Worm (Caenorhabditis elegans) whole organism, young adult: ENCODE data around the gene T22F3.12.
A peak's percentile ranks its signal among the peaks of the same experiment; 100 is the strongest.

ENCODE experiments used
- B0019.2 ChIP-seq: fragments of 200-800 bp; sonication (Bioruptor generic); conservative IDR thresholded peaks from 2 replicates; pipeline ENCODE4 v1.3.6; 2022; ENCODE audit warnings: missing genetic modification reagents, missing genetic modification characterization, missing compliant biosample characterization
- B0336.3 ChIP-seq: fragments of 200-800 bp; sonication (Bioruptor generic); IDR thresholded peaks from 2 replicates; pipeline ENCODE4 v1.3.6; 2022; ENCODE audit warnings: missing genetic modification characterization, missing compliant biosample characterization
- C06A6.2 ChIP-seq: fragments of 200-800 bp; sonication (Bioruptor generic); conservative IDR thresholded peaks from 2 replicates; pipeline ENCODE4 v1.3.6; 2022; ENCODE audit warnings: missing genetic modification characterization, missing compliant biosample characterization
- F33H1.4 ChIP-seq: fragments of 200-800 bp; sonication (Bioruptor generic); IDR thresholded peaks from 2 replicates; pipeline ENCODE4 v1.3.6; 2022; ENCODE audit warnings: missing genetic modification reagents, missing genetic modification characterization, missing compliant biosample characterization
- F37B4.10 ChIP-seq: fragments of 200-800 bp; sonication (Bioruptor generic); IDR thresholded peaks from 2 replicates; pipeline ENCODE4 v1.3.6; 2022; ENCODE audit warnings: missing genetic modification characterization, missing compliant biosample characterization
- F39B2.1 ChIP-seq: fragments of 200-800 bp; sonication (Bioruptor generic); IDR thresholded peaks from 2 replicates; pipeline ENCODE4 v1.3.6; 2022; ENCODE audit warnings: missing genetic modification reagents, missing genetic modification characterization, missing compliant biosample characterization
- F49E8.2 ChIP-seq: sonication (generic microtip); optimal IDR thresholded peaks from 3 replicates; lab custom pipeline; 2017; ENCODE audit warnings: missing genetic modification characterization, mild to moderate bottlenecking, missing compliant biosample characterization, antibody characterized with exemption, moderate library complexity; ENCODE audit not compliant: insufficient read depth
- F57C9.4 ChIP-seq: sonication (generic microtip); optimal IDR thresholded peaks from 2 replicates; lab custom pipeline; 2017; ENCODE audit warnings: mild to moderate bottlenecking, missing genetic modification characterization, missing compliant biosample characterization
- K12H6.12 ChIP-seq: fragments of 200-800 bp; sonication (Bioruptor generic); optimal IDR thresholded peaks from 2 replicates; lab custom pipeline; 2018; ENCODE audit warnings: mild to moderate bottlenecking, missing genetic modification characterization, missing compliant biosample characterization
- T26A5.8 ChIP-seq: sonication (generic microtip); optimal IDR thresholded peaks from 2 replicates; lab custom pipeline; 2016; ENCODE audit warnings: missing genetic modification characterization, missing compliant biosample characterization
- Y53F4B.3 ChIP-seq: fragments of 200-800 bp; sonication (Bioruptor generic); IDR thresholded peaks from 2 replicates; pipeline ENCODE4 v1.3.6; 2022; ENCODE audit warnings: missing genetic modification reagents, missing genetic modification characterization, missing compliant biosample characterization
- Y56A3A.18 ChIP-seq: fragments of 200-800 bp; sonication (Bioruptor generic); IDR thresholded peaks from 2 replicates; pipeline ENCODE4 v1.3.6; 2022; ENCODE audit warnings: missing genetic modification reagents, missing genetic modification characterization, missing compliant biosample characterization
- Y67H2A.10 ChIP-seq: fragments of 200-800 bp; sonication (Bioruptor generic); conservative IDR thresholded peaks from 2 replicates; pipeline ENCODE4 v1.3.6; 2022; ENCODE audit warnings: missing genetic modification reagents, missing genetic modification characterization, missing compliant biosample characterization
- aptf-3 ChIP-seq: fragments of 200-800 bp; sonication (Bioruptor generic); IDR thresholded peaks from 2 replicates; pipeline ENCODE4 v1.3.6; 2022; ENCODE audit warnings: missing genetic modification characterization, missing compliant biosample characterization
- attf-6 ChIP-seq: fragments of 200-800 bp; sonication (Bioruptor generic); IDR thresholded peaks from 2 replicates; pipeline ENCODE4 v1.3.6; 2022; ENCODE audit warnings: missing genetic modification reagents, missing genetic modification characterization, missing compliant biosample characterization
- bed-1 ChIP-seq: fragments of 200-800 bp; sonication (Bioruptor generic); IDR thresholded peaks from 2 replicates; pipeline ENCODE4 v1.3.6; 2022; ENCODE audit warnings: missing genetic modification reagents, missing genetic modification characterization, missing compliant biosample characterization
- ccch-3 ChIP-seq: fragments of 200-800 bp; sonication (Bioruptor generic); optimal IDR thresholded peaks from 2 replicates; lab custom pipeline; 2018; ENCODE audit warnings: mild to moderate bottlenecking, missing genetic modification characterization, missing compliant biosample characterization
- cebp-1 ChIP-seq, 2 experiments: fragments of 200-800 bp in 1 of 2; sonication (Bioruptor generic) in 1 of 2; sonication (generic microtip) in 1 of 2; IDR thresholded peaks in 1 of 2; optimal IDR thresholded peaks in 1 of 2; 2 replicates each; pipeline versions ENCODE4 v1.3.6 to Lab custom; 2017 to 2022; ENCODE audit warnings: missing compliant biosample characterization in 2 of 2, missing genetic modification characterization in 2 of 2, mild to moderate bottlenecking in 1 of 2, missing genetic modification reagents in 1 of 2, moderate library complexity in 1 of 2
- ceh-40 ChIP-seq: fragments of 200-800 bp; sonication (Bioruptor generic); IDR thresholded peaks from 2 replicates; pipeline ENCODE4 v1.3.6; 2022; ENCODE audit warnings: missing genetic modification characterization, missing compliant biosample characterization
- ceh-79 ChIP-seq: sonication (generic microtip); optimal IDR thresholded peaks from 2 replicates; lab custom pipeline; 2017; ENCODE audit warnings: mild to moderate bottlenecking, missing genetic modification characterization, missing compliant biosample characterization
- chd-7 ChIP-seq: sonication (generic microtip); optimal IDR thresholded peaks from 2 replicates; lab custom pipeline; 2016; ENCODE audit warnings: mild to moderate bottlenecking, missing genetic modification characterization, moderate library complexity, missing compliant biosample characterization
- egl-18 ChIP-seq: fragments of 200-800 bp; sonication (Bioruptor generic); IDR thresholded peaks from 2 replicates; pipeline ENCODE4 v1.3.6; 2022; ENCODE audit warnings: missing genetic modification reagents, missing genetic modification characterization, missing compliant biosample characterization
- egl-44 ChIP-seq: fragments of 200-800 bp; sonication (Bioruptor generic); IDR thresholded peaks from 2 replicates; pipeline ENCODE4 v1.3.6; 2022; ENCODE audit warnings: missing genetic modification reagents, missing genetic modification characterization, missing compliant biosample characterization
- ekl-4 ChIP-seq: fragments of 200-800 bp; sonication (Bioruptor generic); IDR thresholded peaks from 2 replicates; pipeline ENCODE4 v1.3.6; 2022; ENCODE audit warnings: missing genetic modification reagents, missing genetic modification characterization, missing compliant biosample characterization
- ets-4 ChIP-seq: fragments of 200-800 bp; sonication (Bioruptor generic); optimal IDR thresholded peaks from 2 replicates; lab custom pipeline; 2018; ENCODE audit warnings: mild to moderate bottlenecking, missing genetic modification characterization, missing compliant biosample characterization
- gei-17 ChIP-seq: fragments of 200-800 bp; sonication (Bioruptor generic); optimal IDR thresholded peaks from 2 replicates; lab custom pipeline; 2018; ENCODE audit warnings: mild to moderate bottlenecking, missing genetic modification characterization, missing compliant biosample characterization
- lsy-27 ChIP-seq: sonication (generic microtip); optimal IDR thresholded peaks from 2 replicates; lab custom pipeline; 2017; ENCODE audit warnings: missing genetic modification characterization, mild to moderate bottlenecking, missing compliant biosample characterization, antibody characterized with exemption, missing genotype, borderline replicate concordance; ENCODE audit not compliant: insufficient read depth
- madf-6 ChIP-seq: fragments of 200-800 bp; sonication (Bioruptor generic); IDR thresholded peaks from 2 replicates; pipeline ENCODE4 v1.3.6; 2022; ENCODE audit warnings: missing genetic modification reagents, missing genetic modification characterization, missing compliant biosample characterization
- madf-8 ChIP-seq: fragments of 200-800 bp; sonication (Bioruptor generic); conservative IDR thresholded peaks from 2 replicates; pipeline ENCODE4 v1.3.6; 2022; ENCODE audit warnings: missing genetic modification reagents, missing genetic modification characterization, missing compliant biosample characterization
- mxl-1 ChIP-seq: sonication (generic microtip); optimal IDR thresholded peaks from 2 replicates; lab custom pipeline; 2016; ENCODE audit warnings: missing genetic modification characterization, missing compliant biosample characterization
- nhr-90 ChIP-seq: sonication (generic microtip); optimal IDR thresholded peaks from 2 replicates; lab custom pipeline; 2016; ENCODE audit warnings: missing genotype, mild to moderate bottlenecking, missing genetic modification characterization, missing compliant biosample characterization
- pha-4 ChIP-seq: fragments of 150-350 bp; sonication (generic microtip); optimal IDR thresholded peaks from 2 replicates; lab custom pipeline; 2014; ENCODE audit warnings: missing biosample characterization, missing genetic modification reagents, missing genetic modification characterization
- rpc-1 ChIP-seq, 2 experiments: fragments of 150-350 bp in 1 of 2; sonication (generic microtip) in 1 of 2; optimal IDR thresholded peaks; 2 replicates each; lab custom pipeline; 2014 to 2018; ENCODE audit warnings: missing biosample characterization in 1 of 2, missing genetic modification characterization in 1 of 2, missing genetic modification reagents in 1 of 2, missing genotype in 1 of 2
- sdz-38 ChIP-seq: sonication (generic microtip); optimal IDR thresholded peaks from 2 replicates; lab custom pipeline; 2016; ENCODE audit warnings: missing genotype, missing genetic modification characterization, missing compliant biosample characterization
- sea-2 ChIP-seq: fragments of 200-800 bp; sonication (Bioruptor generic); IDR thresholded peaks from 2 replicates; pipeline ENCODE4 v1.3.6; 2022; ENCODE audit warnings: missing genetic modification characterization, missing compliant biosample characterization
- snpc-3.4 ChIP-seq: sonication (generic microtip); optimal IDR thresholded peaks from 2 replicates; lab custom pipeline; 2017; ENCODE audit warnings: missing genetic modification characterization, mild to moderate bottlenecking, missing compliant biosample characterization, antibody characterized with exemption, moderate library complexity, missing genotype, missing genetic modification reagents
- snpc-4 ChIP-seq, 5 experiments: fragments of 150-350 bp in 1 of 5; sonication (generic microtip) in 4 of 5; optimal IDR thresholded peaks; 2 replicates each; lab custom pipeline; 2014 to 2018; ENCODE audit warnings: missing genetic modification characterization in 5 of 5, missing biosample characterization in 3 of 5, antibody characterized with exemption in 2 of 5, mild to moderate bottlenecking in 2 of 5, missing compliant biosample characterization in 2 of 5, missing genotype in 2 of 5, moderate library complexity in 2 of 5, missing genetic modification reagents in 1 of 5
- sptf-2 ChIP-seq: fragments of 200-800 bp; sonication (Bioruptor generic); optimal IDR thresholded peaks from 2 replicates; lab custom pipeline; 2018; ENCODE audit warnings: mild to moderate bottlenecking, missing genetic modification characterization, missing compliant biosample characterization
- xnd-1 ChIP-seq: sonication (generic microtip); optimal IDR thresholded peaks from 2 replicates; lab custom pipeline; 2016; ENCODE audit warnings: missing genotype, missing genetic modification reagents, missing genetic modification characterization, missing compliant biosample characterization
- zfh-2 ChIP-seq: fragments of 200-800 bp; sonication (Bioruptor generic); conservative IDR thresholded peaks from 2 replicates; pipeline ENCODE4 v1.3.6; 2022; ENCODE audit warnings: missing genetic modification reagents, missing genetic modification characterization, missing compliant biosample characterization
- zim-3 ChIP-seq: sonication (generic microtip); optimal IDR thresholded peaks from 2 replicates; lab custom pipeline; 2017; ENCODE audit warnings: mild to moderate bottlenecking, missing genetic modification characterization, moderate library complexity, missing compliant biosample characterization
- ztf-26 ChIP-seq: sonication (generic microtip); optimal IDR thresholded peaks from 2 replicates; lab custom pipeline; 2017; ENCODE audit warnings: missing genetic modification characterization, missing compliant biosample characterization

The T22F3.12 gene

DNA sequence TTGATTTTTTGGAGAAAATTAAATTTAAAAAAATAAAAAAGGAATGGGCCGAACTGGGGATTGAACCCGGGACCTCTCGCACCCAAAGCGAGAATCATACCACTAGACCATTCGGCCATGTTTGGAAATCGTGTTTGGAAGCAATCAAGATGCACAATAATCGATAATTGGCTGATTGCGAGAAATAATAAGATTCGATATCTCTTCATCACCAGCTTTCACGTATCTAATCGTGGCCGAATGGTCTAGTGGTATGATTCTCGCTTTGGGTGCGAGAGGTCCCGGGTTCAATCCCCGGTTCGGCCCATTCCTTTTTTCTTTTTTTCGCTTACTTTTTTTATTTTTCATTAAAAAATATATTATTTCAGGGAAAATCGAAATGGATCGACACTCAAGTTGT is 9.9 kb downstream of the T22F3.12 start (continued):
- TF ChIP-seq Y67H2A.10 = no peak
- no peak for TF ChIP-seq ekl-4 (GFP tag; lab: Robert Waterston, UW)
- TF ChIP-seq egl-18 (GFP tag; lab: Robert Waterston, UW) = no peak
- no peak for TF ChIP-seq ets-4 (GFP tag; lab: Kevin White, UChicago)
- TF ChIP-seq madf-6 = peak; percentile 44; the same call in 1 of the 2 replicates
- no peak for TF ChIP-seq cebp-1 (GFP tag; IDR thresholded peaks at IDR 0.05; lab: Robert Waterston, UW)
- peak; percentile 17 for TF ChIP-seq cebp-1 (tag; optimal IDR thresholded peaks at IDR 0.05; lab: Kevin White, UChicago)
- peak; percentile 58 for TF ChIP-seq rpc-1 (optimal IDR thresholded peaks at IDR 0.05; lab: Kevin White, UChicago)
- peak; percentile 76 for TF ChIP-seq rpc-1 (tag; optimal IDR thresholded peaks at IDR 0.05; lab: Kevin White, UChicago)
- no peak for TF ChIP-seq C06A6.2 (GFP tag; lab: Robert Waterston, UW)
- no peak for TF ChIP-seq sptf-2 (GFP tag; lab: Kevin White, UChicago)
- no peak for TF ChIP-seq xnd-1
- TF ChIP-seq snpc-3.4 (tag; lab: Kevin White, UChicago) = peak; percentile 62
- no peak for TF ChIP-seq nhr-90 (tag; lab: Kevin White, UChicago)
- TF ChIP-seq ceh-40 = no peak
- TF ChIP-seq egl-44 = no peak
- TF ChIP-seq zim-3 = no peak
- TF ChIP-seq Y56A3A.18 (GFP tag; lab: Robert Waterston, UW) = no peak
- no peak for TF ChIP-seq F39B2.1
- no peak for TF ChIP-seq pha-4 (tag; lab: Kevin White, UChicago)
- no peak for TF ChIP-seq chd-7
- no peak for TF ChIP-seq sdz-38 (tag; lab: Kevin White, UChicago)
- no peak for TF ChIP-seq lsy-27
- no peak for TF ChIP-seq sea-2 (GFP tag; lab: Robert Waterston, UW)
- TF ChIP-seq aptf-3 (GFP tag; lab: Robert Waterston, UW) = 0 out of 2 replicates have a peak, but pooled peaks have one; percentile 21
- no peak for TF ChIP-seq ztf-26 (tag; lab: Kevin White, UChicago)
- no peak for TF ChIP-seq ccch-3 (GFP tag; lab: Kevin White, UChicago)
- no peak for TF ChIP-seq bed-1 (GFP tag; lab: Robert Waterston, UW)
- 0 out of 2 replicates have a peak, but pooled peaks have one; percentile 13 for TF ChIP-seq F33H1.4 (GFP tag; lab: Robert Waterston, UW)
- TF ChIP-seq ceh-79 = no peak
- no peak for TF ChIP-seq F37B4.10 (GFP tag; lab: Robert Waterston, UW)
- TF ChIP-seq attf-6 (GFP tag; lab: Robert Waterston, UW) = 0 out of 2 replicates have a peak, but pooled peaks have one; percentile 13
- no peak for TF ChIP-seq B0336.3 (GFP tag; lab: Robert Waterston, UW)
- TF ChIP-seq gei-17 (GFP tag; lab: Kevin White, UChicago) = no peak
- no peak for TF ChIP-seq madf-8 (GFP tag; lab: Robert Waterston, UW)
- TF ChIP-seq snpc-4 (GFP tag; optimal IDR thresholded peaks at IDR 0.05; lab: Kevin White, UChicago) = peak; percentile 0
- peak in 2 of 4 experiments; percentile 4 to 14 for TF ChIP-seq snpc-4 (tag; optimal IDR thresholded peaks at IDR 0.05; lab: Kevin White, UChicago)
- no peak for TF ChIP-seq K12H6.12 (tag; lab: Kevin White, UChicago)
- no peak for TF ChIP-seq mxl-1
- no peak for TF ChIP-seq F57C9.4
- TF ChIP-seq Y53F4B.3 (GFP tag; lab: Robert Waterston, UW) = peak; percentile 28; the same call in 1 of the 2 replicates
- peak; percentile 68 for TF ChIP-seq F49E8.2 (tag; lab: Kevin White, UChicago)
- TF ChIP-seq T26A5.8 (tag; lab: Kevin White, UChicago) = no peak
- TF ChIP-seq B0019.2 (GFP tag; lab: Robert Waterston, UW) = no peak
- no peak for TF ChIP-seq zfh-2
